Fruit fly (Drosophila melanogaster): ENCODE data around the gene Elo68alpha.
A peak's percentile ranks its signal among the peaks of the same experiment; 100 is the strongest.

Gene Elo68alpha

DNA sequence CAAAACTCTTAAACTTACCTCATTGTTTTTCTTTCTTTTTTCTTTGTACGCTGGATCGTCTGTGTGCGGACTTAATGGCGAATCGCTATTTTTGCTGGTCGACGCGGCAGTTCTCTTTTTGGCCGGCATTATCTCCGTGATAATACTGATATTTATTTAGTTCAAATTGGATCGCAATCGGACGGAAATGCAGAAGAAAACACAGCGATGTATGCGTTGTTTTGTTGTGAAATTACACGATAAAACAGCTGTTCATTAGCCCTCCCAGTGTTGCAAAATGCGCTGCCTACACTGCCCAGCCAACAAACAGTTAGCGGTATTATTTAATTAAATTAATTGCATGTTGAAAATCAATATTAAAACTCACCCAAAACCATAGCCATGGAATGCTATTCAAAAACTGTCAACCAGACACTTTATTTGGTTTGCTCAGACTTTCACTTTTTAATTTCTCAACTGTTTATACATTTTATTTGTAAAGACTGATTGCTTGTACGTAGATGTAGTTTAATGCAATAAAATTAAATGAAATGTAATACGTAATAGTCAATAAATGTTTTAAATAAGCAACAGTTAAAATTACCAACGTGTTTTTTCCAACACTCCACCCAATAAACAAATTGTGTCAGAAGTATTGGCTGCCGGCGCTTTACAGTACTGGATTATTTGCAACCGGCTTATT, 4.7 kb downstream of the Elo68alpha start, which contains the start of the genes Irbp18 and APP-BP1:
TSS of gene Irbp18 (minus strand) at position 205 of the 682 bp plus-strand sequence.
TSS of gene APP-BP1 (plus strand) at position 431 of the 682 bp plus-strand sequence.
- peak; percentile 91 for TF ChIP-seq CG17801 (GFP tag; optimal IDR thresholded peaks at IDR 0.05; ENCODE audit: partially characterized antibody)

DNA sequence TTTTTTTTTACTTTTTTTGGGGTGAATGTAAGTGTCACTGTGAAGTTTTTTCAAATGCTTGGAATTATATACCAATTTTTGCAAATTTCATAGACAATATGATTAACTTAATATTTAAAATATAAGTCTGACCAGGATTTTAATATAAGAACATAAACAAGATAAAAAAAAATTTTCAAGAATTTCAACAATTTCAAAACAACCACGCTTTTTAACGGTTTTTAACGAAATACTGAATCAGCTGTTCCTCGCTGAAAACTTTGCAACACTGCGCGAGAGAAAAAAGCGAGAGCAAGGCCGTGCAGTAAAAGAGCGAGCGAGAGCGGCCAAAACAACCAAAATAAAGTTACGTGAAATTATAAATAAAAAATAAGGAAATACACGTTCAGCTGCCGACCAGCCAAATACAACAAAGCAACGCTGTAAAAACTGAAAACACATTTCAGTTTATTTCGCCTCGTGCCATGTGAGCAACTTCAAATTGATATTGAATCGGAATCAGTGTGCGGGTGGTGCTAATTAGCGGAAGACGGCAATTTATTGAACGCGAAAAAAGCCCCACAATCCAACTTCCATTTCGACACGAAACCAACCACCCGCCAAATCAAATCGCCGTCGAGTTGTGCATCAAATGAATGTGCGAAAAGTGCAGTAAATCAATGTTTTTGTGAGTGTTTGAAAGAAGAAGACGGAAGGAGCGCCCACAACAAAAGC, 6.5 kb downstream of the Elo68alpha start, which contains the start of the genes CG46439, Iyd and CG33947:
TSS of gene CG46439 (minus strand) at position 51 of the 714 bp plus-strand sequence.
TSS of gene Iyd (minus strand) at position 51 of the 714 bp plus-strand sequence.
TSS of gene CG33947 (plus strand) at position 302 of the 714 bp plus-strand sequence.
- TF ChIP-seq CG17801 (GFP tag; optimal IDR thresholded peaks at IDR 0.05; ENCODE audit: partially characterized antibody): peak; percentile 92

DNA sequence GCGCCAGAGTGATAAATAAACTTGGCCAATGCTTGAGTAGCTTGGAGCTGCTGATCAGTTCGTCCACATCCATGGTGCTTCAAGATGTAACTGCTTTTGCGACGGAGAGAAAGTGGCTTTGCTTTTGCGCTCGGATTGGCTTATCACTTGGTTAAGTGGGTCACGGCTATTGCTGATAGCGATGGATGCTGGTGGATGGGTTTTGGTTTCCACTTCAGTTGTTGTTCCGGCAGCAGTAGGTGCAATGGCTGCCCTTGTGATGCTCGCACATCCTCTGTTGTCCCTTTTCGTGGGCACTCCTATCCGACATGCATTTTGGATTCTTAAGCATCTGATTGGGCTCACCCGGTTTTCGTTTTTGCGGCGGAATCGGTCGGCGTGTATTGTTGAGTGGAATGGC, 8.6 kb downstream of the Elo68alpha start:
- TF ChIP-seq CG17801 (GFP tag; optimal IDR thresholded peaks at IDR 0.05; ENCODE audit: partially characterized antibody): no peak

DNA sequence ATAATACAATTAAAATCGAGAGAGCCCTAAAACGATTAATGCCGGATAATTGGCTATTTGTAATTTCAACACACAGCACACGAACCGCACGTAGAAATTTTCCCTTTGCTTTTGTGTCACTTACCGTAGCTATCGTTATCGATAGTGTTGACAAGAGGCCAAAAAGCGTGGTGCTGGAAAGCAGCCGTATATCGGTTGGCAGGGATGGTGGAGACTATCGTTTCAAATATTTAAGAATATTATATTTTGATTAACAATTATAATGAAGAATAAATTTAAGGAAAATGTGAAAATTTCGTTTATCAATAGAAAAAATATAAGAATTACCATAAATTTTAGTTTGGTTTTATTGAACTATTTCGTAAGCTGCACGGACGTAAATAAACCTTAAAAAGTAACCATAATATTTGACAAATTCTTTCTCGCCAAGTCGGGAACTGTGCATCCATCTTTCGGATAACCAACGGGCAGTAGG, 9.7 kb downstream of the Elo68alpha start, which contains the start of gene JIL-1:
TSS of gene JIL-1 (minus strand) at position 148 of the 475 bp plus-strand sequence.
- TF ChIP-seq CG17801 (GFP tag; optimal IDR thresholded peaks at IDR 0.05; ENCODE audit: partially characterized antibody): peak; percentile 54

DNA sequence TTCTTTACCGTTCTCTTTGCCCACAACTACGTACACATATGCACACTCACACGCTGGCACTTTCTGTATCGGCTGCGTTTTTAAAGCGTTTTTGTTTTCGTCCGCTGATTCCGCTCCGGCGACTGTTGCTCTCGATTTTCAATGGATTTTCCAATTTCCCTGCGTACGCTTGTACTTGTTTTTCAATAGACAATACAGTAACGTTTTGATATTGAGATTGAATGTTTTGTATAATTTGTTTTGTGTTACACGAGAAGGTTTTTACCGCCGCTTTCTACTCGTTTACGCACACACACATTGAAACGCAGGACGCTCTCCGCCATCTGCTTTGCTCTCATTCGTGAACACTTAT, 10.2 kb downstream of the Elo68alpha start:
- no peak for TF ChIP-seq CG17801 (GFP tag; optimal IDR thresholded peaks at IDR 0.05; ENCODE audit: partially characterized antibody)

DNA sequence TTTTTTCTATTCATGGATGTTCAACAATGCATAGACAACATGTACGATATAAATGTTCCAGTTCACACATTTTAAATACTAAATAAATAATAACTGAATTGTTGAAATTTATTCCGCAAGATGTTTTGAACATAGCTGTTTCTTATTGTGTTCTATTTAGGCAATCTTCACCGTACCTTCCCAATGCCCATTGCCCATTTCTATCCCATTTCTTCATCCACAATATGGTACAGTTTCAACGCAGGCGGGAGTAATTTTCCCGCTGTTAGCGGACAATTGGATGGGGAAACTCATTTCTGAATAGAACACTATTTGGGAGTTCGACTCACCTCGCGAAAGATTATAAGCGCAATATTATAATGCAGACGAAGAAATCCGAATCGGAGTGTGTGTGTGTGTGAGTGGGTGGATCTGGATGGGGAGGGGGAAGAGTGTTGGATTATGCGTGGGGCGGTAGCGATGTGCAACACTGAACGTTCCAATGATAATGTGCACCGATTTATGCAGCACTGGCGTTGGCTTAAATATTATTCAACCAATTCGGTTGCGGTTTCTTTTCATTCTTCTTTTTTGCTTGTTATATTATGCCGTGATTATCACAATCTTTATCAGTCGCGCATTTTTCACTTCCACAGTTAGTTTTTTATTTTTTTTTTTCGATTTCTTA, 10.8 kb downstream of the Elo68alpha start:
- TF ChIP-seq CG17801 (GFP tag; optimal IDR thresholded peaks at IDR 0.05; ENCODE audit: partially characterized antibody): peak; percentile 56

DNA sequence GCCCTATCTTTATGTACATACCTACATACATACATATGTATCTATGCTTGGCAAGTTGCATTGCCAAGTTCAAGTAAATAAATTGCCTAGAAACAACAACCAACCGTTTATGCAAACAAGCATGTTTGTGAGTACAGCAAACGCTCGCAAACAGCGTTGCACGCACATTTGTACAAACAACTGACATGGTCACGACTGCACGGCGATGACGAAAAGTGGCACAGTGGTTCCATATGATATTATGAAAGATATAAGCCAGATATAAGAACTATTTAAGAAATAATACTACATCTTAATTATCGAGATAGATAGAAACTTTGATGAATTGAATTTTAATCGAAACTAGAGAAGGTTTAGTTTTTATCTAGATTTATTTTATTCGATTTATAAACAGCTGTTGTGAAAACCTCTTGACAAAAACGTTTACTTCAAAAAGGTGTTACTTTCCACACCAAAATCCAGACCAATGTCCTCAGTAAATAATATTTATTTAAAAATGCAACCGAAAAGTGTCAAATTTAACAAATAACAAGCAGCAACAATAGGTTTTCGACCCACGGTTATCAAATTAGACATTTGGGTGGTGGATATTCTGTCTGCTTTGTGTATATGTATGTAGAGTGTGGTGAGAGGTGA, 12.9 kb downstream of the Elo68alpha start:
- peak; percentile 51 for TF ChIP-seq CG17801 (GFP tag; optimal IDR thresholded peaks at IDR 0.05; ENCODE audit: partially characterized antibody)

DNA sequence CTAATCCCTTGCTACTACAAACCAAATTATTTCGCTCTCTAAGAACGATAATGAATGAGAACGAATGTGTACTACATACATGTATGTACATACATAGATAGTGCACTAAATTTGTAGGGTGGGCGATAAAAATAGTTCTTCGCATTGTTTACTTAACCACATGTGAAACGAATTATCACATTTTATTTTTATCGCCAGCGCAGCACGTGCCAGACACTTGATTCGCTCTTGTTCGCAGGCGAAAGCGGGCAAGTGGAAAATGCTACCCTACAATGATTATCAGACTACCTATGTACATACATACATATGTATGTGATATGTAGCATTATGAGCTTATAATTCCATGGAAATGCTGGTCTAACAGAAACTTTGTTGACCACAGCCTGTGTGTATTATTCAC, 17.0 kb downstream of the Elo68alpha start:
- TF ChIP-seq CG17801 (GFP tag; optimal IDR thresholded peaks at IDR 0.05; ENCODE audit: partially characterized antibody): no peak

DNA sequence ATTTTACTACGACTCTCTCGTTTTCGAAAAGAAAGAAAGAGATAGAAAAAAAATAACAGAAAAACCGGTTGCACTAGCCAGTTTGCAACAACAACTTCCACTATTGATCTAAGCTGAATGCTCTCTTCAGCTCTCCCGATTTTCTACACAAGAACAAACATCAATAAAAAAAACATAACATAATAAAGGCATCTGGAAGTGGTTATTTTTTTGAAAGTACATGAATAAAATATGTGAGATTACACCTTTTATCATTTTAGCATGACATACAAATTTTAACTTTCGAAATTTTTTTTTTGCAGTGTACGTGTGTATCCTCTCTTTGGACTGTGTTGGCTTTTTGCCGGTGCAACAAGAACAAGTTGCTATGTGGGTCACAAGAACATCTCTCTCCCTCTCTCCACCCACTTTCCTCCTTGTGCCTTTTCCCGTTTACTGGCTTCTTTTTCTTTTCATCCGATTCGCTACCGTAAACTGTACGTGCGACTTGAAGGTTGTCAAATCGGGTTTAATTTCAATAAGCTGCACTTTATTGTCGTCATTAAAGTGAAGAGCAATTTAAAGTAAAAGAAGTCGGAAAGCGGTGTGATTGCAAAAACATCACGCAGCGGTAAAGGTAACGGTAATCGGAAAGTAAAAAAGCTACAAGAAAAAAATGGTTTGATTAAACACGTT, 18.1 kb downstream of the Elo68alpha start:
- peak; percentile 93 for TF ChIP-seq CG17801 (GFP tag; optimal IDR thresholded peaks at IDR 0.05; ENCODE audit: partially characterized antibody)

DNA sequence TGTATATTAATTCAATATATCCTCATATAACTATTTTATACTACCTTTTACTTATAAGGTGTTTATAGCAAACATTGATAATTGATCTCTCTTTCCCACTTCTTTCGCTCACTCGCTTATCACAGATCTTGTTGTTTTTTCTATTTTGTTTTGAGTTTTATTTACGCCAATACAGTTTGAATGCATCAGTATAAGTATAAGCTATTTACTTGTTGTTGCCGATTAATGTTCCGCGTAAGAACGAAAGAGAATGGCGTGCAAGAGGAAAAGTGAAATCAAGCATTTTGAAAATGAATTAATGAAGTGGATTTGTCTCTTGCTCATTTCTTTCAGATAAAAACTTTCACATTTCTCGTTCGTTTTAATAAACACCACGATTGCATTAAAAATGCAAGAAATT, 19.2 kb downstream of the Elo68alpha start:
- TF ChIP-seq CG17801 (GFP tag; optimal IDR thresholded peaks at IDR 0.05; ENCODE audit: partially characterized antibody): peak; percentile 34

DNA sequence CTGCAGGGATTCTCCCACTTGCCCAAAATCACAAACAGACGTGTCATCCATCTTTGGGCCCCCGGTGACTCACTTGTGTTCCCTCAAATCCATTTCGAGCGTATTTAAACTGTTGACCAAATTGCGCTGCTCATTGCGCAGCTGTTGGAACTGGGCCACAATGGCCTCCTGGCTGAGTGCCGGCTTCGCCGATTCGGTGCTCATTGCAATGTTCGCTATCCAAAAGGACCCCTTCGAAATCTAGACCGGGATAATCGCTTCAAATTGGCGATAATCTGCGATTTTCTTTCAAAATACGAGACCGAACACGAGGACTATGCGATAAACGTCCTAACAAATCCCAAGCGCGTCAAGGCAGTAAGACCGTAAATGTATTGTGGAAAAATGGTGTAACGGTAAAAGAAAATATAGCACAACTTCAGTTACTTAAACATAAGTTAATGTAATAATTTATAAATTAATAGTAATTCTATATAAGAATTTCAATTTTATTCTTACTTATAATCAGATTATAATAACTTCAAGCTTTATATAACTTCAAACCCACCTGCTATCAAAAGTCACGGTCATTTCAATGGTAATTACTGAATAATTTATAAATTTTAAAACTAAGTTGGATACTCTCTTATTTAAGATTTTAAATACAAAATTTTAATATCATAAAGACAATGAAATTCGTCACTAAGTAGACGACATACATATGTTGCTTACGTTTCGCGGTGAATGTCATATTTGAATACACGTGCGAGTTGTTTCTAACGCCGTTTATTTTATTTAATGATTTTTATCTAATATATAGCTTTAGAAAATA, 28.6 kb downstream of the Elo68alpha start, which contains the start of the genes Pfdn2 and Noc1:
TSS of gene Pfdn2 (minus strand) at position 346 of the 811 bp plus-strand sequence.
TSS of gene Noc1 (plus strand) at position 727 of the 811 bp plus-strand sequence.
- no peak for TF ChIP-seq CG17801 (GFP tag; optimal IDR thresholded peaks at IDR 0.05; ENCODE audit: partially characterized antibody)

DNA sequence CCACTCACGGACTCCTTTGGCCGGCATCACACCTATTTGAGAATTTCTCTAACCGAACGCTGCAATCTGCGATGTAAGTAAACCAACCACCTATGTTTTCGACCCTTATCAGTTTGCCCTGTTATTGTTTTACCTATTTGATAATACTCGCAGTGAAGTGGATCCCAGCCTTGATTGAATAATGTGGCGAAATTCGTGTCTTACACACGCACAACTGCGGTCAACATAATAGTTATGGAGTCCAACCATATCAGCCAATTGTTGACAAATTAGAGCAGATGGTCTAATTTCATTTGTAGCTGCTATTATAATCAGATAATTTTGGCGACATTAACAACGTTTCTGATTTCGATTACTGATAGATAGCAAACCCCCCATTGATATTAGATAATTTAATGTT, 31.8 kb downstream of the Elo68alpha start:
- no peak for TF ChIP-seq CG17801 (GFP tag; optimal IDR thresholded peaks at IDR 0.05; ENCODE audit: partially characterized antibody)

DNA sequence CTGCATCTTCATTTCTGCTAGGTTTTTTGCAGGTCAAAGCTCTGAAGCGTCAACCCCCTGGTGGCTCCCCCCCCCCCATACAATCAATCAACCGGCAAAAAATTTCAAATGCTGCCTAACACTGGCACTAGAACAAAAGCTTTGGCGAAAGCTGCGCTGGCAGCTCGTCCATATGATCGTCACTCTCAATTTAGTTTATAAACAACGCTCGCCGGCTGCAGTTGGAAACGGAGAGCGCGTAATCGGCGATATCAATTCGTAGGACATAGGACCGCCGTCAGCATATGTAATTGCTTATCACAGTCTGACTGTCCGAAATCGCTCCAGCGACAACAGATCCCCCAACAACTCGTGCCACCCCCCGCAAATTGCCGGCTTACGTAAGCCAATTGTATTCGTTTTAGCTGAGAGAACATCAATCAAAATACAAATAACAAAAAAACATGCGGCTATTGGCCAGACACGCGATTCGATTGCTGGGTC, 32.4 kb downstream of the Elo68alpha start, which contains the start of gene Mocs1:
TSS of gene Mocs1 (plus strand) at position 155 of the 483 bp plus-strand sequence.
- peak; percentile 48 for TF ChIP-seq CG17801 (GFP tag; optimal IDR thresholded peaks at IDR 0.05; ENCODE audit: partially characterized antibody)

Data from ovary, adult (tissue).